Worm (Caenorhabditis elegans): ENCODE data around the gene K03H1.12.

K03H1.12 gene

DNA sequence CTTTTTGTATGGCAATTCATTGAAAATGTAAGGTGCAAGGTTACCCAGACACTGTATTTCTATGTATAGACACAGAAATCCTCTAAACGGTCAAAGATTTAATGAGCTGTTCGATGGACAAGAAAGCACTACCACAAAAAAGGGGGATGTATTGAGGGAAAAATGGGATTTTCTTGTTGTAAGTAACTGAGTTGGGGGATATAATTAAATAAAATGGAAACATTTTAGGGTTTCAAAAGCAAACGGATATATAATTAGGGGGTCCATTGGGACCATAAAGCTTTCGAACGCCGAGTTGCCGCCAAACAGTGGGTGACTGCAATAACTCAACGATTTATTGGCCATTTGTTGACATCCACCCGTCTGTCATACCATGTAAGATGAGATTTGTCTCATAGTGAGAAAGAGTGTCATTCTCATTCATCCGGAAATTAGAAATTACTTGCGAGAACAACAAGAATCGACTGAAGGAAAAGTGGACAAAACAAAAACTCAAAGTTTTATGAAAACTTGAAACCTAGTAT lies 40.8 kb downstream of the K03H1.12 start:
- no peak for TF ChIP-seq nhr-71 (tag; optimal IDR thresholded peaks at IDR 0.05)
- no peak for TF ChIP-seq lsy-2 (tag; optimal IDR thresholded peaks at IDR 0.05)
- TF ChIP-seq jun-1 (tag; optimal IDR thresholded peaks at IDR 0.05): no peak

DNA sequence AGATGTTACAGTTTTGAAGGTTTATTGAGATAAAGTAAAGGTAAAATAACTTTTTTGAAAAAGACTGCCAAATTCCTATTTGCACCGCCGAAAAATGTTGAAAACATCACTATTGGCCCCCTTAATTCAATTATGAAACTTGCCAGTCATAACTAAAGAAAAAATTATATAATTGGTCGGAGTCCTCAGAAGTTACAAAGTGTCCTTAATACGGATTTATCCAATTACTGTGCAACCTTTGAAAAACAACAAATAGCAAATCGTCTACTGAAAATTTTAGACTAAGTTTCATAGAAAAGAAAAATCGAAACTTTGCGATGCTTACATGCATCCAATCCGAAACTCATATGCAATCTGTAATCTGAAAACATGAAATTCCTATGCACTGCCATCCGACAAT lies 43.2 kb downstream of the K03H1.12 start:
- peak; percentile 74 for TF ChIP-seq ceh-8 (GFP tag; optimal IDR thresholded peaks at IDR 0.05)
- TF ChIP-seq nhr-19 (GFP tag; conservative IDR thresholded peaks at IDR 0.05): no peak

DNA sequence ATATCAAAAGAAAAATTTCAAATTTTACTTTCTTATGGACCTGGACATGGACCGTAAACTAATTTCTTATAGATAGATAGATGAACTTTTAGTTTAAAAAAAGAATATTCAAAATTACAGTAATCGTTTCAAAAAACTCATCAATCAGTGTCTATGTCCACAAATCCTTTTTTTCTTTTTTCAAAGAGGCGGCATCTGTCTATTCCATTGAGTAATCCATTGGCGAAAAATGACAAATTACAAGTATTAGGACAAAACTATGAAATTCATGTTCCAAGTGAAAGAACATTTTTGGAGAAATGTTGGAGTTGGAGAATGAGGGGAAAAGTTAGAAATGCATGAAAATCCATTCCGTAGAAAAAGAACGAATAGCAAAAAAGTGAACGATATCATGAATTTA lies 44.1 kb downstream of the K03H1.12 start:
- no peak for TF ChIP-seq sup-37 (GFP tag; optimal IDR thresholded peaks at IDR 0.05)
- TF ChIP-seq sox-4 (tag; optimal IDR thresholded peaks at IDR 0.05): no peak
- no peak for TF ChIP-seq lin-15B (tag; optimal IDR thresholded peaks at IDR 0.05)
- no peak for TF ChIP-seq zip-4 (GFP tag; optimal IDR thresholded peaks at IDR 0.05)

DNA sequence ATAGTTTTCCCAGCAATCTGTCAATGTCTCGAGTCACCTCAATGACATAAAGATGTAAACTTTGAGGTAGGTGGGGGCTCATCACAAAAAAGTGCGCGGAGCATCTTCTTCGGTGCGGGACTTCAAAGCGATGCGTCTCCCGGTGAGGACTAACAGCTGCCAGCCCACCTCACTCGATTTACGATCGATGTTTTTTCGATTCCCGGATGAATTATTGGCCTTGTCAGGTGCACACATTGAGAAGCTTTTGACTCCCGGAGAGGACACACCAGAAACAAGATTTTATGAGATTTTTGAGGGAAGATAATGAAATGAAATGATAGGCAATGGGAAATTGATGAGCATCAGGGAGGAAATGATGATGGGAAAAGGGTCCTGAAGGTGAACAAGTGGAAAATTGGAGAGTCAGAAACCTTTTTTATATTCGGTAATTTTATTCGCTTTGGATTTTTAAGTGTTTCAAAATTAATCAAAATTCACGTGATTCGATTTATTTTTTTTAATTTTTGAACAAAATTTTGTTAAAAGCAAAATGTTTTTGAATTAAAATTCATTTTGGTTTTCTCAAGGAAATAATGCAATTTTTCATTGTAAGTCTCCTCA lies 45.5 kb downstream of the K03H1.12 start, which contains the start of gene C05B5.12:
TSS of gene C05B5.12 (plus strand) at position 553 of the 603 bp plus-strand sequence.
- TF ChIP-seq lin-39 (tag; optimal IDR thresholded peaks at IDR 0.05): no peak
- TF ChIP-seq ama-1 (optimal IDR thresholded peaks at IDR 0.05): no peak
- no peak for TF ChIP-seq zag-1 (tag; optimal IDR thresholded peaks at IDR 0.05)
- no peak for TF ChIP-seq pag-3 (tag; optimal IDR thresholded peaks at IDR 0.05; ENCODE audit: borderline replicate concordance, insufficient read depth)
- no peak for TF ChIP-seq nhr-28 (tag; optimal IDR thresholded peaks at IDR 0.05)
- no peak for TF ChIP-seq fos-1 (tag; optimal IDR thresholded peaks at IDR 0.05)
- TF ChIP-seq zip-4 (GFP tag; optimal IDR thresholded peaks at IDR 0.05): no peak
- peak; percentile 46 for TF ChIP-seq rnt-1 (tag; optimal IDR thresholded peaks at IDR 0.05)
- TF ChIP-seq C34B4.2 (tag; optimal IDR thresholded peaks at IDR 0.05): no peak
- peak; percentile 52 for TF ChIP-seq lin-14 (GFP tag; optimal IDR thresholded peaks at IDR 0.05)
- no peak for TF ChIP-seq hlh-4 (tag; optimal IDR thresholded peaks at IDR 0.05)

DNA sequence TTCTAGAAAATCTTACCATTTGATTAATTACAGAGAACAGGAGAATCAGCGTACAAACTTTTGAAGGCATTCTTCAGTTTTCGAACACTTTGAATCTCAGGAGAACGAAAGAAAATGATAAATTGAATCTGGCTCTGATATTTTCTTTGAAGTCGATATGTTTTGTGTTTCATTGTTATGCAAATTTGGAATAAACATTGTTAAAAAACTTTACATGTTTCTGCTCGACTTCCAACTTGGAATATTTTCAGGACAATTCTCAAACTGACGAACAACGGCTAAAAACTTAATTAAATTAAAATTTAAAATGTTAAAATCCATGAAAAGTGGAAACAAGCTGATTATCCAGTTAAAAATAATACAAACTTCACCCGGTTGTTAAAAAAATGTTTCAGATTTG lies 46.9 kb downstream of the K03H1.12 start, which contains the start of gene C05B5.1:
TSS of gene C05B5.1 (minus strand) at position 101 of the 400 bp plus-strand sequence.
- no peak for TF ChIP-seq lin-35 (GFP tag; optimal IDR thresholded peaks at IDR 0.05)
- no peak for TF ChIP-seq unc-30 (tag; optimal IDR thresholded peaks at IDR 0.05)
- no peak for TF ChIP-seq lin-14 (GFP tag; optimal IDR thresholded peaks at IDR 0.05)
- TF ChIP-seq mdl-1 (tag; optimal IDR thresholded peaks at IDR 0.05): no peak
- TF ChIP-seq nhr-77 (tag; optimal IDR thresholded peaks at IDR 0.05): no peak
- no peak for TF ChIP-seq elt-2 (tag; optimal IDR thresholded peaks at IDR 0.05)
- TF ChIP-seq ztf-11 (tag; optimal IDR thresholded peaks at IDR 0.05): no peak
- TF ChIP-seq unc-62 (GFP tag; optimal IDR thresholded peaks at IDR 0.05): no peak
- TF ChIP-seq ceh-88 (GFP tag; IDR thresholded peaks at IDR 0.05): no peak
- TF ChIP-seq C34B4.2 (tag; optimal IDR thresholded peaks at IDR 0.05): no peak
- no peak for TF ChIP-seq pqm-1 (tag; optimal IDR thresholded peaks at IDR 0.05)
- TF ChIP-seq aha-1 (tag; optimal IDR thresholded peaks at IDR 0.05): no peak
- TF ChIP-seq swsn-7 (tag; optimal IDR thresholded peaks at IDR 0.05): no peak
- no peak for TF ChIP-seq lir-3 (tag; optimal IDR thresholded peaks at IDR 0.05; ENCODE audit: poor library complexity)
- TF ChIP-seq ceh-8 (GFP tag; optimal IDR thresholded peaks at IDR 0.05): no peak
- no peak for TF ChIP-seq elt-3 (tag; optimal IDR thresholded peaks at IDR 0.05)

DNA sequence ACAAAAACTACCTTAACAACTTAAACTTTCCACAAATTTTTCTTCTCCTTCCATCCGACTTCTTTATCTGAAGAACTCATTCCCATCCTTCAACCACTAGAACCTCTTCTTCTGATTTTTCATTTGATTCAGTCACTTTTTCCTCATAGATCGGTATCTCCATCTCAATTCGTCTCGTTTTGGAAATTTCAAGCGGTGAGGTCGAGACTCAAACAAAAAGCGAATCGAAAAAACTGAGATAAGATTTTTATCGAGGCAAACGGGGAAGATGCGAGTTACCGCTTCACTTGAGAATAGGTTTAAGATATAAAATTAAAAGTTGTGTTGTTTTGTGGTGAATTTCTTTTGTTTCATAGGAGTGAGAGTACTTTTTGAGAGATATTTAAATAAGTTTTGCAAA lies 49.9 kb downstream of the K03H1.12 start:
- TF ChIP-seq rnt-1 (tag; optimal IDR thresholded peaks at IDR 0.05) (peak; percentile 14), efl-3 (GFP tag; optimal IDR thresholded peaks at IDR 0.05) (no peak), mep-1 (tag; optimal IDR thresholded peaks at IDR 0.05) (peak; percentile 3), blmp-1 (tag; optimal IDR thresholded peaks at IDR 0.05) (peak; percentile 82), ceh-63 (GFP tag; optimal IDR thresholded peaks at IDR 0.05) (no peak), sptf-1 (tag; optimal IDR thresholded peaks at IDR 0.05) (no peak), lin-14 (GFP tag; optimal IDR thresholded peaks at IDR 0.05) (peak; percentile 74)

Data from whole organism, L1 larva.